Worm (Caenorhabditis elegans) whole organism, L1 larva: ENCODE measurements around the gene Y73B6BL.22.

Experiments used
- dpl-1 ChIP-seq, 3 experiments: fragments of 150-350 bp in 2 of 3; sonication (generic microtip) in 1 of 3; optimal IDR thresholded peaks; 2 replicates each; lab custom pipeline; 2014 to 2017; ENCODE audit warnings: missing biosample characterization in 3 of 3, missing genetic modification characterization in 3 of 3, missing genetic modification reagents in 3 of 3
- egl-27 ChIP-seq, 2 experiments: fragments of 150-350 bp in 1 of 2; sonication (generic microtip); optimal IDR thresholded peaks; 3 replicates each; lab custom pipeline; 2017 to 2018; ENCODE audit warnings: missing biosample characterization in 2 of 2, missing genetic modification characterization in 2 of 2, missing genetic modification reagents in 2 of 2
- jun-1 ChIP-seq: fragments of 150-350 bp; optimal IDR thresholded peaks from 2 replicates; lab custom pipeline; 2014; ENCODE audit warnings: missing biosample characterization, missing genetic modification reagents, missing genetic modification characterization
- lin-15B ChIP-seq: fragments of 150-350 bp; sonication (generic microtip); optimal IDR thresholded peaks from 3 replicates; lab custom pipeline; 2014; ENCODE audit warnings: missing biosample characterization, missing genetic modification characterization
- lin-35 ChIP-seq, 2 experiments: fragments of 150-350 bp; optimal IDR thresholded peaks; 2 replicates each; lab custom pipeline; 2014; ENCODE audit warnings: missing biosample characterization in 2 of 2, missing genetic modification characterization in 2 of 2, missing genetic modification reagents in 2 of 2
- nhr-237 ChIP-seq: fragments of 150-350 bp; optimal IDR thresholded peaks from 2 replicates; lab custom pipeline; 2014; ENCODE audit warnings: missing biosample characterization, missing genetic modification characterization
- nhr-28 ChIP-seq: fragments of 150-350 bp; optimal IDR thresholded peaks from 2 replicates; lab custom pipeline; 2014; ENCODE audit warnings: missing biosample characterization, missing genetic modification characterization
- pqm-1 ChIP-seq: sonication (generic microtip); optimal IDR thresholded peaks from 3 replicates; lab custom pipeline; 2017; ENCODE audit warnings: missing biosample characterization, missing genetic modification characterization
- tbx-2 ChIP-seq: sonication (generic microtip); optimal IDR thresholded peaks from 2 replicates; lab custom pipeline; 2016; ENCODE audit warnings: missing genetic modification characterization, missing compliant biosample characterization
- zip-4 ChIP-seq: fragments of 200-800 bp; sonication (Bioruptor generic); optimal IDR thresholded peaks from 2 replicates; lab custom pipeline; 2018; ENCODE audit warnings: mild to moderate bottlenecking, missing genetic modification characterization, moderate library complexity, missing compliant biosample characterization
- ztf-11 ChIP-seq, 2 experiments: sonication (generic microtip); optimal IDR thresholded peaks; 2 replicates each; lab custom pipeline; 2016 to 2017; ENCODE audit warnings: missing genetic modification characterization in 2 of 2, missing biosample characterization in 1 of 2, missing compliant biosample characterization in 1 of 2
- ztf-4 ChIP-seq: fragments of 150-350 bp; optimal IDR thresholded peaks from 2 replicates; lab custom pipeline; 2014; ENCODE audit warnings: missing biosample characterization, missing genetic modification characterization

DNA sequence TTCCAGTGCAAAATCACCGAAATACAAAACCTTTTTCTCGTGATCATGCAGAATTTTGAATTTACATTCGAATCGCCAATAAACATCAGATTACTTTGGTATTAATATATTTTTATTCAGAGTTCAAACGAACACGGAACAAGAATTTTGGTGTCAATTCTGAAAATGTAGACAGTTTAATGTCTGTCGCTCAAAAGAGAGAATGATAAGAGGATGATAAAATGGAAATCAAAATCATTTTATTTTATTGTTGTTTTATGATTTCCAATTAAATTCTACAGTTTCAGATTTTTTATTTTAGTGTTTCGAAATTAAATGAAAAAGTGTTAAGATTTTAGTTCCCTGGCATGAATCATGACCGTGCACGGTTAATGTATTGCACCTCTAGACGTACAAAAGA is 15.9 kb upstream of the Y73B6BL.22 start:
- TF ChIP-seq pqm-1 (tag; lab: Kevin White, UChicago) (no peak), ztf-4 (tag; lab: Kevin White, UChicago) (no peak), nhr-28 (no peak), ztf-11 (tag; optimal IDR thresholded peaks at IDR 0.05; lab: Kevin White, UChicago) (no peak), jun-1 (tag; lab: Kevin White, UChicago) (no peak), nhr-237 (tag; lab: Kevin White, UChicago) (no peak), egl-27 (tag; optimal IDR thresholded peaks at IDR 0.05; lab: Kevin White, UChicago) (no peak), dpl-1 (GFP tag; optimal IDR thresholded peaks at IDR 0.05; lab: Kevin White, UChicago) (no peak), lin-15B (tag; lab: Kevin White, UChicago) (no peak), zip-4 (GFP tag; lab: Kevin White, UChicago) (no peak), lin-35 (GFP tag; optimal IDR thresholded peaks at IDR 0.05; lab: Kevin White, UChicago) (no peak), tbx-2 (no peak)
